Worm (Caenorhabditis elegans): ENCODE data around the gene rsef-1.

ce11 chrX:3070322-3070721, 11.1 kb upstream of the rsef-1 start, which contains the start of gene ceh-31:
- TF ChIP-seq lsy-2 (tag; optimal IDR thresholded peaks at IDR 0.05) (no peak), elt-3 (tag; optimal IDR thresholded peaks at IDR 0.05) (no peak), alr-1 (tag; optimal IDR thresholded peaks at IDR 0.05) (no peak), ztf-4 (tag; optimal IDR thresholded peaks at IDR 0.05) (no peak), blmp-1 (tag; optimal IDR thresholded peaks at IDR 0.05; ENCODE audit: insufficient read depth) (no peak), aly-2 (tag; optimal IDR thresholded peaks at IDR 0.05) (no peak), unc-62 (GFP tag; optimal IDR thresholded peaks at IDR 0.05) (no peak), dmd-4 (tag; optimal IDR thresholded peaks at IDR 0.05) (no peak), ceh-82 (tag; optimal IDR thresholded peaks at IDR 0.05) (no peak), sma-9 (GFP tag; optimal IDR thresholded peaks at IDR 0.05) (no peak), sma-9 (tag; optimal IDR thresholded peaks at IDR 0.05) (no peak), ZK546.5 (tag; optimal IDR thresholded peaks at IDR 0.05) (no peak), nhr-237 (tag; optimal IDR thresholded peaks at IDR 0.05) (no peak), sma-3 (GFP tag; optimal IDR thresholded peaks at IDR 0.05) (no peak), nhr-77 (tag; optimal IDR thresholded peaks at IDR 0.05) (no peak)
